Worm (Caenorhabditis elegans): Measurements from ENCODE around the gene R01H2.4.

DNA sequence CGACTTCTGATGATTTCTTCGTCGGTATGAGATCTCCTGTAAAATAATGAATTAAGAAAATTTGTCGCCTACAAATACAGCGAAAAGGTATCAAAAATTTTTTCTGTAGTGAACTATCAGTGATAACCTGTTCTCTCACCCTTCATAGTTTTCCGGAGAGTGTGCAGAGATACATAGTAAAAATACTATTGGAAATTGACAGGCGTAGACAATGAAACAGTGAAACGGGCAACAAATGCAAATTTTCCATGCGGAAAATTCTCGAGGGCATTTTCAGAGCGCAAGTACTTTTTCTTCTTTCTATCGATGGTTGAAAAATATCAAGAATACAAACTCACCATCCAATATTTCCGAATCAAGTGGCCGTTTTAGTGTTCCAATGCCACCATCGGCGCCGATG is 23.1 kb upstream of the R01H2.4 start:
- TF ChIP-seq lin-39 (tag; optimal IDR thresholded peaks at IDR 0.05) (no peak), C16A3.4 (tag; optimal IDR thresholded peaks at IDR 0.05) (no peak), dpl-1 (GFP tag; optimal IDR thresholded peaks at IDR 0.05) (no peak), alr-1 (tag; optimal IDR thresholded peaks at IDR 0.05; ENCODE audit: borderline replicate concordance) (no peak)
